Worm (Caenorhabditis elegans) whole organism, young adult: ENCODE results near the gene F33E11.2.

Source experiments
- F10E7.11 ChIP-seq: sonication (generic microtip); optimal IDR thresholded peaks from 2 replicates; lab custom pipeline; 2017; ENCODE audit warnings: mild to moderate bottlenecking, missing genetic modification characterization, moderate library complexity, missing compliant biosample characterization
- atf-7 ChIP-seq: sonication (generic microtip); optimal IDR thresholded peaks from 2 replicates; lab custom pipeline; 2017; ENCODE audit warnings: mild to moderate bottlenecking, missing genetic modification characterization, missing compliant biosample characterization

DNA sequence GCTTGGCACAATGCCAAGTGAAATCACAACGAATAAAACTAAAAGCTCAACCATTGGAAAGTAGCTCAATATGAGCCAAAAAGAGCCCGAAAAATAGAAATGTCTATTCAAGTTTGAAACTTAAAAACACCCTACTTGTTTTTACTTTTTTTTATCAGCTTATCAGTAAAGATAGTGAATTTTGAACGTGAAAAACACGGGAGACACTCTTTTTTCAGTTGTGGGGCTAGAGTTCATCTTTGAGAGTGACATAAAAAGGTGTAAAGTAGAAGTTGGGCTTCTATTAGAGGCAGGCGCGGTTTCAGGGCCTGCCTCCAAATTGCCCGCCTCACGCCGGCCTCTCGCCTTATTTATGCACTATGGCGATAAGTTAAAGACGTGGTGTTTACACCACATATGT lies 46.1 kb upstream of the F33E11.2 start, which contains the start of gene oac-39:
- no peak for TF ChIP-seq atf-7 (tag; lab: Kevin White, UChicago)
- no peak for TF ChIP-seq F10E7.11 (tag; lab: Kevin White, UChicago)
